Fruit fly (Drosophila melanogaster) whole organism, prepupa: Measurements from ENCODE around the gene MICU3.

ENCODE experiments used
- Blimp-1 ChIP-seq: fragments of 200-800 bp; sonication (Bioruptor generic); optimal IDR thresholded peaks from 3 replicates; lab custom pipeline; 2017; ENCODE audit warnings: missing biosample characterization, missing genetic modification characterization, mild to moderate bottlenecking, moderate library complexity, missing genetic modification reagents
- CG10669 ChIP-seq: fragments of 200-800 bp; sonication (Bioruptor generic); optimal IDR thresholded peaks from 3 replicates; lab custom pipeline; 2018; ENCODE audit warnings: missing biosample characterization, mild to moderate bottlenecking, missing genetic modification characterization, moderate library complexity
- CG11294 ChIP-seq: fragments of 200-800 bp; sonication (Bioruptor generic); IDR thresholded peaks from 2 replicates; pipeline ENCODE4 v1.3.6; 2022; ENCODE audit warnings: missing biosample characterization, missing genetic modification characterization
- CG11762 ChIP-seq: fragments of 200-800 bp; sonication (Bioruptor generic); optimal IDR thresholded peaks from 3 replicates; lab custom pipeline; 2016; ENCODE audit warnings: missing biosample characterization, missing genetic modification characterization; ENCODE audit not compliant: insufficient read depth
- CG11902 ChIP-seq: fragments of 200-800 bp; sonication (Bioruptor generic); optimal IDR thresholded peaks from 3 replicates; lab custom pipeline; 2016; ENCODE audit warnings: missing biosample characterization, missing genetic modification characterization
- CG31627 ChIP-seq: fragments of 200-800 bp; sonication (Bioruptor generic); optimal IDR thresholded peaks from 3 replicates; lab custom pipeline; 2016; ENCODE audit warnings: missing biosample characterization, missing genetic modification characterization
- CG32006 ChIP-seq: fragments of 200-800 bp; sonication (Bioruptor generic); optimal IDR thresholded peaks from 3 replicates; lab custom pipeline; 2017; ENCODE audit warnings: missing biosample characterization, mild to moderate bottlenecking, missing genetic modification characterization
- CG34406 ChIP-seq: fragments of 200-800 bp; sonication (Bioruptor generic); optimal IDR thresholded peaks from 3 replicates; lab custom pipeline; 2016; ENCODE audit warnings: missing biosample characterization, missing genetic modification characterization
- CG4318 ChIP-seq: fragments of 200-800 bp; sonication (Bioruptor generic); optimal IDR thresholded peaks from 3 replicates; lab custom pipeline; 2017; ENCODE audit warnings: missing biosample characterization, mild to moderate bottlenecking, missing genetic modification characterization
- CG6808 ChIP-seq: fragments of 200-800 bp; sonication (Bioruptor generic); optimal IDR thresholded peaks from 3 replicates; lab custom pipeline; 2017; ENCODE audit warnings: missing biosample characterization, missing genetic modification characterization, mild to moderate bottlenecking, moderate library complexity, missing genetic modification reagents
- CG6854 ChIP-seq: fragments of 200-800 bp; sonication (Bioruptor generic); optimal IDR thresholded peaks from 2 replicates; lab custom pipeline; 2017; ENCODE audit warnings: missing biosample characterization, mild to moderate bottlenecking, missing genetic modification characterization
- CG7368 ChIP-seq: fragments of 200-800 bp; sonication (Bioruptor generic); optimal IDR thresholded peaks from 3 replicates; lab custom pipeline; 2016; ENCODE audit warnings: missing biosample characterization, missing genetic modification characterization
- CG8319 ChIP-seq: fragments of 200-800 bp; sonication (Bioruptor generic); optimal IDR thresholded peaks from 3 replicates; lab custom pipeline; 2016; ENCODE audit warnings: missing biosample characterization, missing genetic modification characterization
- CG8632 ChIP-seq: fragments of 200-800 bp; sonication (Bioruptor generic); optimal IDR thresholded peaks from 3 replicates; lab custom pipeline; 2016; ENCODE audit warnings: missing biosample characterization, missing genetic modification characterization
- Eip75B ChIP-seq: fragments of 200-800 bp; sonication (Bioruptor generic); optimal IDR thresholded peaks from 3 replicates; lab custom pipeline; 2016; ENCODE audit warnings: missing biosample characterization, missing genetic modification characterization
- Eip78C ChIP-seq: fragments of 200-800 bp; sonication (Bioruptor generic); peaks from one replicate; lab custom pipeline; 2016; ENCODE audit warnings: missing biosample characterization, missing genetic modification characterization
- Eip93F ChIP-seq: fragments of 200-800 bp; sonication (Bioruptor generic); optimal IDR thresholded peaks from 2 replicates; lab custom pipeline; 2016; ENCODE audit warnings: missing biosample characterization, mild to moderate bottlenecking, missing genetic modification characterization
- Hr39 ChIP-seq: fragments of 200-800 bp; sonication (Bioruptor generic); optimal IDR thresholded peaks from 2 replicates; lab custom pipeline; 2016; ENCODE audit warnings: missing biosample characterization, missing genetic modification characterization
- Hr4 ChIP-seq: fragments of 200-800 bp; sonication (Bioruptor generic); optimal IDR thresholded peaks from 3 replicates; lab custom pipeline; 2016; ENCODE audit warnings: missing biosample characterization, missing genetic modification characterization
- Lpt ChIP-seq: fragments of 200-800 bp; sonication (Bioruptor generic); optimal IDR thresholded peaks from 3 replicates; lab custom pipeline; 2016; ENCODE audit warnings: missing biosample characterization, missing genetic modification characterization
- Met ChIP-seq: fragments of 200-800 bp; sonication (Bioruptor generic); optimal IDR thresholded peaks from 3 replicates; lab custom pipeline; 2016; ENCODE audit warnings: missing biosample characterization, missing genetic modification characterization
- OdsH ChIP-seq: fragments of 200-800 bp; sonication (Bioruptor generic); optimal IDR thresholded peaks from 3 replicates; lab custom pipeline; 2016; ENCODE audit warnings: missing biosample characterization, missing genetic modification characterization
- Smox ChIP-seq: fragments of 200-800 bp; sonication (Bioruptor generic); optimal IDR thresholded peaks from 3 replicates; lab custom pipeline; 2016; ENCODE audit warnings: missing biosample characterization, missing genetic modification characterization
- Sox14 ChIP-seq: fragments of 200-800 bp; sonication (Bioruptor generic); optimal IDR thresholded peaks from 3 replicates; lab custom pipeline; 2016; ENCODE audit warnings: missing biosample characterization, missing genetic modification characterization
- Sox15 ChIP-seq: fragments of 200-800 bp; sonication (Bioruptor generic); optimal IDR thresholded peaks from 3 replicates; lab custom pipeline; 2016; ENCODE audit warnings: missing biosample characterization, missing genetic modification characterization
- achi ChIP-seq: fragments of 200-800 bp; sonication (Bioruptor generic); optimal IDR thresholded peaks from 3 replicates; lab custom pipeline; 2016; ENCODE audit warnings: missing biosample characterization, missing genetic modification characterization
- acj6 ChIP-seq: fragments of 200-800 bp; sonication (Bioruptor generic); optimal IDR thresholded peaks from 3 replicates; lab custom pipeline; 2016; ENCODE audit warnings: missing biosample characterization, missing genetic modification characterization
- dac ChIP-seq: fragments of 200-800 bp; sonication (Bioruptor generic); optimal IDR thresholded peaks from 2 replicates; lab custom pipeline; 2017; ENCODE audit warnings: missing biosample characterization, mild to moderate bottlenecking, missing genetic modification characterization
- dsx ChIP-seq: fragments of 200-800 bp; optimal IDR thresholded peaks from 3 replicates; lab custom pipeline; 2019; ENCODE audit warnings: missing biosample characterization, mild to moderate bottlenecking, missing genetic modification characterization, moderate library complexity; ENCODE audit not compliant: poor library complexity, severe bottlenecking
- eg ChIP-seq: fragments of 200-800 bp; sonication (Bioruptor generic); IDR thresholded peaks from 3 replicates; pipeline ENCODE4 v1.3.6; 2022; ENCODE audit warnings: missing biosample characterization, missing genetic modification characterization
- esn ChIP-seq: fragments of 200-800 bp; sonication (Bioruptor generic); optimal IDR thresholded peaks from 2 replicates; lab custom pipeline; 2016; ENCODE audit warnings: missing biosample characterization, mild to moderate bottlenecking, missing genetic modification characterization, moderate library complexity
- fd59A ChIP-seq: fragments of 200-800 bp; sonication (Bioruptor generic); optimal IDR thresholded peaks from 2 replicates; lab custom pipeline; 2017; ENCODE audit warnings: missing biosample characterization, mild to moderate bottlenecking, missing genetic modification characterization, missing genetic modification reagents
- fkh ChIP-seq: fragments of 200-800 bp; sonication (Bioruptor generic); optimal IDR thresholded peaks from 3 replicates; lab custom pipeline; 2017; ENCODE audit warnings: missing biosample characterization, mild to moderate bottlenecking, missing genetic modification characterization, moderate library complexity
- lz ChIP-seq: fragments of 200-800 bp; sonication (Bioruptor generic); optimal IDR thresholded peaks from 3 replicates; lab custom pipeline; 2016; ENCODE audit warnings: missing biosample characterization, missing genetic modification characterization
- pdm3 ChIP-seq: fragments of 200-800 bp; sonication (Bioruptor generic); optimal IDR thresholded peaks from 3 replicates; lab custom pipeline; 2016; ENCODE audit warnings: missing biosample characterization, missing genetic modification characterization
- topi ChIP-seq: fragments of 200-800 bp; sonication (Bioruptor generic); optimal IDR thresholded peaks from 3 replicates; lab custom pipeline; 2016; ENCODE audit warnings: missing biosample characterization, missing genetic modification characterization
- vri ChIP-seq: fragments of 200-800 bp; sonication (Bioruptor generic); optimal IDR thresholded peaks from 3 replicates; lab custom pipeline; 2016; ENCODE audit warnings: missing biosample characterization, mild to moderate bottlenecking, missing genetic modification characterization

Gene MICU3

DNA sequence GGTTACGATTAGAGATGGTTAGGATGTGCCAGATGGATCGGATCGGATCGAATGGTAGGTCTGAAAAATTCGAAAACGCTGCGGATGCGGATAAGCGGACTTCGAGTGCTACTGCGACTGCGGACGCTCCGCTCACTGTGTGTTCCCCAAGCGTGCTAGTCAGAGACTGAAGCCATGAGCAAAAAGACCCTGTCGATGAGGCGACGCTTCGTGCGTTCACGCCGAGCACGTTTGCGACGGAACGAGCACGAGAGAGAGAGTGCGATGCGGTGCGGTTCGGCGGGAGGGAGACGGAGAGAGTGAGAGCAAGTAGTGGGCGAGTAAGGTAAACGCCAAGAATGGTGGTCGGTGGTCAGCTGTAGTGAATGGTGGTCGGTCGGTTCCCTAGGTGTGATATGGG is 10.4 kb upstream of the MICU3 start, which contains the start of gene bnl (continued):
- TF ChIP-seq esn (peak; percentile 38), Hr4 (GFP tag; lab: Kevin White, UChicago) (no peak), CG7368 (GFP tag; lab: Kevin White, UChicago) (peak; percentile 52), achi (GFP tag; lab: Kevin White, UChicago) (peak; percentile 42), topi (GFP tag; lab: Kevin White, UChicago) (peak; percentile 47), CG32006 (GFP tag; lab: Kevin White, UChicago) (peak; percentile 34), Lpt (GFP tag; lab: Kevin White, UChicago) (no peak), lz (GFP tag; lab: Kevin White, UChicago) (no peak), CG31627 (GFP tag; lab: Kevin White, UChicago) (no peak), eg (GFP tag; lab: Robert Waterston, UW) (peak; percentile 82), CG6854 (no peak), CG8632 (peak; percentile 18)
- TF ChIP-seq, all 60 proteins: peak for 31

DNA sequence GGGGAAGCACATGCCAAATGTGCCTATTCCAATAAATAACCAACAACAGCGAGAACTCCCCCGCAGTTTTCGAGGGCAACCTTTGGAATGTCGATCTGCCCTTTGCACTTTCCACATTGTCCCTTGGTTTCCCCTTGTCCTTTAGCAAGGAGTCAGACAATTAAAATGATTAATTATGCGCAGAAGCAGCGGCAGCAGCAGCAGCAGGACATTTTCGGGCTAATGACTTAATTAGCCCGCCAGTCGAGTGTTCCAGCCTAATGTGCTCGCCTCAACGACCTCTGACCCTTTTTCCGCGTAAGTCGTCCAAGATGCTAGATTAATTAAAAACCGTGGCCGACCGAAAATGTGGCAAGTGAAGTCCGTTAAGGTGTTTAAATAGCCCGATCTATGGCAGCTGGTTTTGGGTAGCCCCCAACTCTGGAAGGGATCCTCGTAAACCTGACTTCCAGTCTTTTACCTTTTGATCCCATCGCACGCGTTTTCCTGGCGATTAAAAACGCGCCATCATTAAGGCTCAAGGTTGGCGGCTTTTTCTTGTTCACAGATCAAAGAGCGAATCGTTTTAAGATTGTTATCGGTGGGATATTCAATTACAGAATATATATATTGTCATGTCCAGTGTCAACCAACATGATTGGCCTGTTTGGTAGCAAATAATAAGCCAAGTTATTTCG is 8.0 kb upstream of the MICU3 start:
- TF ChIP-seq CG34406 (GFP tag; lab: Kevin White, UChicago) (no peak), CG8319 (GFP tag; lab: Kevin White, UChicago) (no peak), CG6808 (GFP tag; lab: Kevin White, UChicago) (no peak), CG6854 (no peak), OdsH (GFP tag; lab: Kevin White, UChicago) (no peak), pdm3 (no peak), fd59A (no peak), vri (GFP tag; lab: Kevin White, UChicago) (no peak), Sox15 (GFP tag; lab: Kevin White, UChicago) (no peak), CG32006 (GFP tag; lab: Kevin White, UChicago) (no peak)

DNA sequence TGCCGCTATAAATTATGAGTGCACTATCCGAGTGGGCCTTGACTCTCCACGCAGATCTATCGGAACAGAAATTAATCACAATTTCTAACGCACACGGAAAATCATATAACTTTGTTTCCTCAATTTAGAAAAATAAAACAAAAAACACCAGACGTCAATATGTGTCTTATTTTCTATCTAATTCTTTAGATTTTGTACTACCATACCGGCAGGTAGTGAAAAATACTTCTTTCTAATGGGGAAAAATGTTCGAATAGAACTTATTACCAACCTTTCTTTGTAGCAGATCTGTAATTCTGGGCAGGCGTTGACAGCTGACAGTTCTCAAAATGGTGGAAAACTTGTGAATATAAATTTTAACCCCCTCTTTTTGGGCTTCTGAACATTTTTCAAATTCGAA is 6.6 kb upstream of the MICU3 start, which contains the start of gene CG31459:
Gene CG31459 (plus strand): TSS at position 301 of the 400 bp plus-strand sequence.
- TF ChIP-seq topi (GFP tag; lab: Kevin White, UChicago) (no peak), achi (GFP tag; lab: Kevin White, UChicago) (no peak), dac (GFP tag; lab: Kevin White, UChicago) (no peak), CG10669 (GFP tag; lab: Kevin White, UChicago) (no peak), CG11294 (GFP tag; lab: Robert Waterston, UW) (no peak)

DNA sequence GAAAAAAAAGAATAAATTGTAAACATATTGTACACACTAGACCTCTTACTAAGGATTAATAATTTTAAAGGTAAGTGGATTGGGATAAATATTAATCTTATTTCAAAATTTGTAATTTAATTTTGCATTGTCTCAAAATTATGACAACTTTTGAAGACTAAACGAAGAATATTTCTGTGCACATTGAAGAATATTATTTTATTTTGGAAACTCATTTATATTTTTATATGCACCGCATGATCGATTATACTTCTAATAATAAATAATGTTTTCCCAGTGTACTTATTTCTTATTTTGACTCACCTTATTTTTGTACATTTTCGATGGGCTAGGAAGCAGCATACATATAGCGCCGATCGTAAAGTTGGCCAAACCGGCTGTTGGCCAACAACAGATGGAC is 3.2 kb upstream of the MICU3 start:
- no peak for TF ChIP-seq Lpt (GFP tag; lab: Kevin White, UChicago)
- peak; percentile 23 for TF ChIP-seq Eip78C (GFP tag; lab: Kevin White, UChicago)
- no peak for TF ChIP-seq CG11762 (GFP tag; lab: Kevin White, UChicago)
- TF ChIP-seq, all 60 proteins: peak for 1

DNA sequence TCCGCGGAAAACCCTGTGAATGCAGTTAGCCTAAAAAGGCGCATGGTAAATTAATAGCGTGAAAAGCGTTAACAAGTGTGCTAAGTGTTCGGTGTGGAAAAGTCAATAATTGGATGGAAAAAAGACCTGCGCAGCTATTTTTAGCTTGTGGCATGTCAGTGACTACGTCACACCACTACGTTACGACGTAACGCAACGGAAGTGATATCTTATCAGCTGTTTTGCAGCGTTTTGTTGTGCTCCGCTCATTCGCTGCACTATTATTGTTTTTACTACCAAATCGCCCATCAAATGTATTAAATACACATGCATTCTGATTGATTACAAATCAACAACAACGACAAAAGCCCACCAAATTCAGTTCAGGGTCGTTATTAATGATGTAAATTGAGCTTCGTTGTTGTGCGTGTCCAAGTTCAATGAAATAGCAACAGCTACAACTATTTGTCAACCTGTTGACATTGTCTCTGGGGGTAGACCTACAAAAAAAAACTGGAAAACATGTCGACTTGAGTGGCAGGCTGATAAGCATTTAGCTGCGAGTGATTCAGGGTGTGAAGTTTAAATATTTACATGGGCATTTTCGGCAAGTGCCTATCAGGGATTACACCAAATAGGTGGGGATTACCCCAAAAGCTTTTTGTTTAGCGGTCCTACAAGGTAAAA is 613 bp downstream of the MICU3 start:
- TF ChIP-seq fkh (GFP tag; lab: Kevin White, UChicago) (peak; percentile 94), CG11902 (GFP tag; lab: Kevin White, UChicago) (no peak), Sox15 (GFP tag; lab: Kevin White, UChicago) (no peak)

DNA sequence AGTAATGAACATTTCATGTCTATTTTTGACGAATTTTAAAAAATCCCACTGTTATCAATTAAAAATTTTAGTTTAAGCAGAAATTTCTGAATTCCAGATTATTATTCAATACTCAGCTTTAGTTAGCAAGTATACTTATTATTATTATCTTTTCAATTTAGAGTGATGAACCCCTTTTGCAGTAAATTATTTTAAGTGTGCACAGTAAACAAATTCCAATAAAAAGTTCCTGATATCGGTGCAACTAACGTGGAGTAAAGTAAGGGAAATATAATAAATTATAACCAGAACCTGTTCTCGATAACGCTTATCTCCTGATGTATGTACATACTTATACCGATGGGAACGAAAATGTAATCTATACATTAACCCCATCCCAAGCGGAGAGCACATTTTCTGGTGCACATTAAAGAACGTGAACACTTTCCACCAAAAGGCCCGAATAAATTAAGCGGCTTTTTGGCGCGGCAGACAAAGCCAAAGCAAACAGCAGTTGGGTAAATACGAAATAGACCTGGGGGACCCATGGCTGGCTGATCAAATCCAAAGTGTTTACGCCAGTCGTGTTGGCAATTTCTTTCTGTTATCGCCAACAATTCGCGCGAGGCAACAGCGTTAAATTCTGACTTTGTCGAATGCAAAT is 11.0 kb downstream of the MICU3 start:
- TF ChIP-seq Sox14 (GFP tag; lab: Kevin White, UChicago) (no peak), Blimp-1 (GFP tag; lab: Kevin White, UChicago) (peak; percentile 4), Eip93F (peak; percentile 59), vri (GFP tag; lab: Kevin White, UChicago) (peak; percentile 81), Eip75B (GFP tag; lab: Kevin White, UChicago) (no peak), achi (GFP tag; lab: Kevin White, UChicago) (no peak), topi (GFP tag; lab: Kevin White, UChicago) (peak; percentile 18), Hr39 (GFP tag; lab: Kevin White, UChicago) (no peak), CG11294 (GFP tag; lab: Robert Waterston, UW) (no peak), Met (GFP tag; lab: Kevin White, UChicago) (peak; percentile 25), eg (GFP tag; lab: Robert Waterston, UW) (no peak), acj6 (GFP tag; lab: Kevin White, UChicago) (no peak), CG4318 (GFP tag; lab: Kevin White, UChicago) (no peak), CG34406 (GFP tag; lab: Kevin White, UChicago) (no peak), CG7368 (GFP tag; lab: Kevin White, UChicago) (no peak), dsx (GFP tag; lab: Kevin White, UChicago) (no peak), dac (GFP tag; lab: Kevin White, UChicago) (no peak), Smox (GFP tag; lab: Kevin White, UChicago) (no peak)
